Worm (Caenorhabditis elegans): ENCODE results near the gene cox-17.

- no peak for TF ChIP-seq him-1 (tag; optimal IDR thresholded peaks at IDR 0.05)
- TF ChIP-seq dao-5 (tag; optimal IDR thresholded peaks at IDR 0.05), result no peak
- no peak for TF ChIP-seq W03F9.2 (tag; optimal IDR thresholded peaks at IDR 0.05)
These were observed 20.6 kb downstream of the cox-17 start for ce11 chrIII:211387-211786.
